Fruit fly (Drosophila melanogaster) whole organism, embryonic: Measurements from ENCODE around the gene enc.

Experiments used
- Aef1 ChIP-seq: fragments of 200-800 bp; sonication (Bioruptor generic); IDR thresholded peaks from 3 replicates; pipeline ENCODE4 v1.3.6; 2022; ENCODE audit warnings: missing biosample characterization, missing genetic modification characterization
- Awh ChIP-seq: fragments of 200-800 bp; sonication (Bioruptor generic); IDR thresholded peaks from 2 replicates; pipeline ENCODE4, ENCODE4 v1.3.6; 2022; ENCODE audit warnings: missing biosample characterization, missing genetic modification characterization
- Bdp1 ChIP-seq: fragments of 200-800 bp; sonication (Bioruptor generic); optimal IDR thresholded peaks from 3 replicates; lab custom pipeline; 2016; ENCODE audit warnings: missing biosample characterization, missing genetic modification characterization
- C15 ChIP-seq: fragments of 200-800 bp; sonication (Bioruptor generic); IDR thresholded peaks from 3 replicates; pipeline ENCODE4 v1.3.6; 2022; ENCODE audit warnings: missing biosample characterization, missing genetic modification characterization
- CG10366 ChIP-seq: fragments of 200-800 bp; sonication (Bioruptor generic); IDR thresholded peaks from 2 replicates; pipeline ENCODE4 v1.3.6; 2022; ENCODE audit warnings: missing biosample characterization, missing genetic modification characterization
- CG11560 ChIP-seq: fragments of 200-800 bp; sonication (Bioruptor generic); IDR thresholded peaks from 3 replicates; pipeline ENCODE4 v1.3.6; 2022; ENCODE audit warnings: missing biosample characterization, missing genetic modification characterization
- CG12299 ChIP-seq: fragments of 200-800 bp; sonication (Bioruptor generic); optimal IDR thresholded peaks from 2 replicates; lab custom pipeline; 2018; ENCODE audit warnings: missing biosample characterization, mild to moderate bottlenecking, missing genetic modification characterization
- CG1233 ChIP-seq: fragments of 200-800 bp; sonication (Bioruptor generic); optimal IDR thresholded peaks from 4 replicates; lab custom pipeline; 2018; ENCODE audit warnings: missing biosample characterization, mild to moderate bottlenecking, missing genetic modification characterization
- CG12391 ChIP-seq: fragments of 200-800 bp; sonication (Bioruptor generic); optimal IDR thresholded peaks from 3 replicates; lab custom pipeline; 2018; ENCODE audit warnings: missing biosample characterization, mild to moderate bottlenecking, missing genetic modification characterization, moderate library complexity
- CG12942 ChIP-seq: fragments of 200-800 bp; sonication (Bioruptor generic); optimal IDR thresholded peaks from 3 replicates; lab custom pipeline; 2016; ENCODE audit warnings: missing biosample characterization, missing genetic modification characterization
- CG13296 ChIP-seq: fragments of 200-800 bp; sonication (Bioruptor generic); optimal IDR thresholded peaks from 3 replicates; lab custom pipeline; 2018; ENCODE audit warnings: missing biosample characterization, mild to moderate bottlenecking, missing genetic modification characterization
- CG14667 ChIP-seq: fragments of 200-800 bp; sonication (Bioruptor generic); IDR thresholded peaks from 2 replicates; pipeline ENCODE4 v1.3.6; 2022; ENCODE audit warnings: missing biosample characterization, missing genetic modification characterization
- CG2129 ChIP-seq: fragments of 200-800 bp; sonication (Bioruptor generic); IDR thresholded peaks from 2 replicates; pipeline ENCODE4 v1.3.6; 2022; ENCODE audit warnings: missing biosample characterization, missing genetic modification characterization; ENCODE audit not compliant: partially characterized antibody
- CG3065 ChIP-seq: fragments of 200-800 bp; sonication (Bioruptor generic); optimal IDR thresholded peaks from 2 replicates; lab custom pipeline; 2016; ENCODE audit warnings: missing biosample characterization, missing genetic modification characterization
- CG4730 ChIP-seq: fragments of 200-800 bp; sonication (Bioruptor generic); IDR thresholded peaks from 2 replicates; pipeline ENCODE4 v1.3.6; 2022; ENCODE audit warnings: missing biosample characterization, missing genetic modification characterization
- CG4854 ChIP-seq: fragments of 200-800 bp; sonication (Bioruptor generic); optimal IDR thresholded peaks from 2 replicates; lab custom pipeline; 2016; ENCODE audit warnings: missing biosample characterization, missing genetic modification characterization, inconsistent platforms
- CG7271 ChIP-seq: fragments of 200-800 bp; sonication (Bioruptor generic); optimal IDR thresholded peaks from 2 replicates; lab custom pipeline; 2018; ENCODE audit warnings: missing biosample characterization, mild to moderate bottlenecking, missing genetic modification characterization, moderate library complexity
- CG8290 ChIP-seq, 3 experiments: fragments of 200-800 bp; sonication (Bioruptor generic); optimal IDR thresholded peaks; 2 replicates each; lab custom pipeline; 2016 to 2019; ENCODE audit warnings: missing biosample characterization in 3 of 3, missing genetic modification characterization in 3 of 3, mild to moderate bottlenecking in 2 of 3, moderate library complexity in 1 of 3
- CG8359 ChIP-seq: fragments of 200-800 bp; sonication (Bioruptor generic); optimal IDR thresholded peaks from 2 replicates; lab custom pipeline; 2017; ENCODE audit warnings: missing biosample characterization, mild to moderate bottlenecking, missing genetic modification characterization, borderline replicate concordance
- Eip74EF ChIP-seq, 2 experiments: fragments of 200-800 bp in 1 of 2; fragments of >200 bp in 1 of 2; sonication (Bioruptor generic) in 1 of 2; optimal IDR thresholded peaks; 2 replicates each; lab custom pipeline; 2017 to 2019; ENCODE audit warnings: missing biosample characterization in 2 of 2, missing genetic modification characterization in 2 of 2, mild to moderate bottlenecking in 1 of 2, moderate library complexity in 1 of 2
- Elba2 ChIP-seq: fragments of 200-800 bp; sonication (Bioruptor generic); optimal IDR thresholded peaks from 3 replicates; lab custom pipeline; 2016; ENCODE audit warnings: missing biosample characterization, missing genetic modification characterization
- Fer1 ChIP-seq: fragments of 200-800 bp; sonication (Bioruptor generic); optimal IDR thresholded peaks from 2 replicates; lab custom pipeline; 2017; ENCODE audit warnings: missing biosample characterization, mild to moderate bottlenecking, missing genetic modification characterization
- Fer3 ChIP-seq: fragments of 200-800 bp; sonication (Bioruptor generic); optimal IDR thresholded peaks from 2 replicates; lab custom pipeline; 2018; ENCODE audit warnings: missing biosample characterization, mild to moderate bottlenecking, missing genetic modification characterization, moderate library complexity
- HLH54F ChIP-seq: fragments of 200-800 bp; sonication (Bioruptor generic); optimal IDR thresholded peaks from 3 replicates; lab custom pipeline; 2016; ENCODE audit warnings: missing biosample characterization, missing genetic modification characterization
- HmgZ ChIP-seq: fragments of 200-800 bp; sonication (Bioruptor generic); optimal IDR thresholded peaks from 2 replicates; lab custom pipeline; 2018; ENCODE audit warnings: missing biosample characterization, mild to moderate bottlenecking, missing genetic modification characterization
- Hr3 ChIP-seq: fragments of 200-800 bp; sonication (Bioruptor generic); optimal IDR thresholded peaks from 3 replicates; lab custom pipeline; 2016; ENCODE audit warnings: missing biosample characterization, missing genetic modification characterization
- MBD-R2 ChIP-seq: fragments of 200-800 bp; sonication (Bioruptor generic); IDR thresholded peaks from 2 replicates; pipeline ENCODE4 v1.3.6; 2022; ENCODE audit warnings: missing biosample characterization, missing genetic modification characterization
- Mrtf ChIP-seq: fragments of 200-800 bp; sonication (Bioruptor generic); IDR thresholded peaks from 3 replicates; pipeline ENCODE4 v1.3.6; 2022; ENCODE audit warnings: missing biosample characterization, missing genetic modification characterization
- Neu2 ChIP-seq: fragments of 200-800 bp; sonication (Bioruptor generic); optimal IDR thresholded peaks from 3 replicates; lab custom pipeline; 2016; ENCODE audit warnings: missing biosample characterization, missing genetic modification characterization, borderline replicate concordance
- abd-A ChIP-seq: fragments of 200-800 bp; sonication (Bioruptor generic); optimal IDR thresholded peaks from 3 replicates; lab custom pipeline; 2019; ENCODE audit warnings: missing biosample characterization, mild to moderate bottlenecking, missing genetic modification characterization, moderate library complexity
- aop ChIP-seq: fragments of 200-800 bp; sonication (Bioruptor generic); IDR thresholded peaks from 2 replicates; pipeline ENCODE4 v1.3.6; 2022; ENCODE audit warnings: missing biosample characterization, missing genetic modification characterization
- cwo ChIP-seq: fragments of 200-800 bp; sonication (Bioruptor generic); optimal IDR thresholded peaks from 3 replicates; lab custom pipeline; 2017; ENCODE audit warnings: missing biosample characterization, missing genetic modification characterization, mild to moderate bottlenecking, moderate library complexity, missing genetic modification reagents
- dm ChIP-seq: fragments of 200-800 bp; sonication (Bioruptor generic); optimal IDR thresholded peaks from 3 replicates; lab custom pipeline; 2016; ENCODE audit warnings: missing biosample characterization, missing genetic modification characterization
- dysf ChIP-seq: fragments of 200-800 bp; sonication (Bioruptor generic); IDR thresholded peaks from 3 replicates; pipeline ENCODE4 v1.3.6; 2022; ENCODE audit warnings: missing biosample characterization, missing genetic modification characterization
- ems ChIP-seq: fragments of 200-800 bp; sonication (Bioruptor generic); optimal IDR thresholded peaks from 3 replicates; lab custom pipeline; 2016; ENCODE audit warnings: missing biosample characterization, missing genetic modification characterization
- ftz-f1 ChIP-seq: fragments of 200-800 bp; sonication (Bioruptor generic); optimal IDR thresholded peaks from 2 replicates; lab custom pipeline; 2016; ENCODE audit warnings: missing biosample characterization, missing genetic modification characterization
- fu2 ChIP-seq: fragments of 200-800 bp; sonication (Bioruptor generic); optimal IDR thresholded peaks from 2 replicates; lab custom pipeline; 2016; ENCODE audit warnings: missing biosample characterization, missing genetic modification characterization
- klu ChIP-seq: fragments of 200-800 bp; sonication (Bioruptor generic); IDR thresholded peaks from 2 replicates; pipeline ENCODE4 v1.3.6; 2022; ENCODE audit warnings: missing biosample characterization, missing genetic modification characterization
- luna ChIP-seq: fragments of 200-800 bp; sonication (Bioruptor generic); optimal IDR thresholded peaks from 2 replicates; lab custom pipeline; 2016; ENCODE audit warnings: missing biosample characterization, missing genetic modification characterization
- nau ChIP-seq: fragments of 200-800 bp; sonication (Bioruptor generic); optimal IDR thresholded peaks from 3 replicates; lab custom pipeline; 2017; ENCODE audit warnings: missing biosample characterization, mild to moderate bottlenecking, missing genetic modification characterization, missing genetic modification reagents
- oc ChIP-seq: fragments of 200-800 bp; sonication (Bioruptor generic); optimal IDR thresholded peaks from 2 replicates; lab custom pipeline; 2018; ENCODE audit warnings: missing biosample characterization, mild to moderate bottlenecking, missing genetic modification characterization, moderate library complexity
- peb ChIP-seq: fragments of 200-800 bp; sonication (Bioruptor generic); IDR thresholded peaks from 2 replicates; pipeline ENCODE4 v1.3.6; 2022; ENCODE audit warnings: missing biosample characterization, missing genetic modification characterization
- salm ChIP-seq: fragments of 200-800 bp; sonication (Bioruptor generic); optimal IDR thresholded peaks from 2 replicates; lab custom pipeline; 2018; ENCODE audit warnings: missing biosample characterization, mild to moderate bottlenecking, missing genetic modification characterization
- sc ChIP-seq, 3 experiments: fragments of >200 bp in 2 of 3; fragments of 200-800 bp in 1 of 3; sonication (Bioruptor generic) in 1 of 3; optimal IDR thresholded peaks; 2 replicates in 2 of 3; 3 replicates in 1 of 3; lab custom pipeline; 2017; ENCODE audit warnings: mild to moderate bottlenecking in 1 of 3, missing biosample characterization in 1 of 3, missing genetic modification characterization in 1 of 3, missing genetic modification reagents in 1 of 3
- sens-2 ChIP-seq: fragments of 200-800 bp; sonication (Bioruptor generic); IDR thresholded peaks from 2 replicates; pipeline ENCODE4 v1.3.6; 2022; ENCODE audit warnings: missing biosample characterization, missing genetic modification characterization
- sna ChIP-seq: fragments of 200-800 bp; sonication (Bioruptor generic); IDR thresholded peaks from 2 replicates; pipeline ENCODE4 v1.3.6; 2022; ENCODE audit warnings: missing biosample characterization, missing genetic modification characterization; ENCODE audit not compliant: partially characterized antibody
- trem ChIP-seq: fragments of 200-800 bp; optimal IDR thresholded peaks from 3 replicates; lab custom pipeline; 2019; ENCODE audit warnings: missing biosample characterization, mild to moderate bottlenecking, missing genetic modification characterization, moderate library complexity
- z ChIP-seq: fragments of 200-800 bp; sonication (Bioruptor generic); IDR thresholded peaks from 3 replicates; pipeline ENCODE4 v1.3.6; 2022; ENCODE audit warnings: missing biosample characterization, missing genetic modification characterization

The enc gene

DNA sequence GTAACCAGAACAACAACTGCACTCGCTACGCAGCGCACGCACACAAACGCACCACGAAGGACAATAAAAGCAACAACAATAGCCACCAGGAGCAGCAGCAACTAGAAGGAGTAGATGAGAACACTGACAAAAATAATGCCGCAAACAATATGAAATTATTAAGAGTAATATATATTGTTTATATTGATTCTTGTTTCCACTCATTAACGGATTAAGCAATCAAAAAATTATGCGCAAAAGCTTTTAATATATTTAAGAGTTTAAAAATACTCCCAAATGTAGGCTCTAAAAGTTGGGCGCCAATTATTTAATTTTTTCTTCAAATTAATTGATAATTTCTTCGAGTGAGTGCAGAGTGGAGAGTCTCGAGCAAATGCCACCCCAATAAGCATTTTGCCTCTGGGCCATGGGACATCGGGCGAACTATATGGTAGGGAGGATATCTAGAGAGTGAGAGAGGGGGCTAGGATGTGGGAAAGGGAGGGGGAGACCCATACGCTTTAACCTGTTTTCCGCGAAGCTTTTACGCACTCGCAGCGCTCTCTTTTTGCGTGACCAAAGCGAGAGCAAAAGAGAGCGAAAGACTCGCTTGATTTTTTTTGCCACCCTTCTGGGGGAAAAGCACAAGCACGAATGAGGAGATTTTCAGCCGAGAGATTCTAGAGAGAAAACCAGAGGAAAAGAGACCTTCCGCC lies 6.5 kb downstream of the enc start, which contains the start of gene Rdh (continued):
- TF ChIP-seq CG11560 (tag; lab: Robert Waterston, UW) (peak; percentile 57; the same call in 1 of the 3 replicates), Aef1 (GFP tag; lab: Robert Waterston, UW) (peak; percentile 62), Mrtf (GFP tag; lab: Robert Waterston, UW) (peak; percentile 52; the same call in 1 of the 3 replicates), sens-2 (GFP tag; lab: Robert Waterston, UW) (no peak), HLH54F (GFP tag; lab: Kevin White, UChicago) (peak; percentile 34), dysf (GFP tag; lab: Robert Waterston, UW) (peak; percentile 78), Neu2 (GFP tag; lab: Kevin White, UChicago) (no peak), luna (GFP tag; lab: Kevin White, UChicago) (no peak), Bdp1 (GFP tag; lab: Kevin White, UChicago) (no peak), CG13296 (GFP tag; lab: Kevin White, UChicago) (peak; percentile 81), Elba2 (GFP tag; lab: Kevin White, UChicago) (no peak), nau (GFP tag; lab: Kevin White, UChicago) (peak; percentile 65), Eip74EF (GFP tag; optimal IDR thresholded peaks at IDR 0.05; lab: Kevin White, UChicago) (peak in 1 of 2 experiments; percentile 70), dm (GFP tag; lab: Kevin White, UChicago) (no peak), cwo (GFP tag; lab: Kevin White, UChicago) (peak; percentile 82), CG4854 (GFP tag; lab: Kevin White, UChicago) (peak; percentile 21), sna (no peak), CG8290 (GFP tag; optimal IDR thresholded peaks at IDR 0.05; lab: Kevin White, UChicago) (no peak), CG8290 (tag; optimal IDR thresholded peaks at IDR 0.05; lab: Kevin White, UChicago) (no peak), oc (tag; lab: Kevin White, UChicago) (peak; percentile 56), CG8359 (peak; percentile 49), z (GFP tag; lab: Robert Waterston, UW) (no peak), CG10366 (GFP tag; lab: Robert Waterston, UW) (peak; percentile 39; the same call in 1 of the 2 replicates), C15 (GFP tag; lab: Robert Waterston, UW) (no peak), CG7271 (no peak), ems (no peak), CG12299 (tag; lab: Kevin White, UChicago) (peak; percentile 75), trem (tag; lab: Kevin White, UChicago) (peak; percentile 62), aop (GFP tag; lab: Robert Waterston, UW) (no peak), sc (optimal IDR thresholded peaks at IDR 0.05; lab: Kevin White, UChicago) (no peak), sc (GFP tag; optimal IDR thresholded peaks at IDR 0.05; lab: Kevin White, UChicago) (peak; percentile 55), Hr3 (GFP tag; lab: Kevin White, UChicago) (peak; percentile 73), peb (GFP tag; lab: Robert Waterston, UW) (no peak), salm (tag; lab: Kevin White, UChicago) (peak; percentile 64), abd-A (tag; lab: Kevin White, UChicago) (peak; percentile 82), Fer3 (tag; lab: Kevin White, UChicago) (peak; percentile 87), klu (peak; percentile 57), ftz-f1 (GFP tag; lab: Kevin White, UChicago) (no peak), CG12391 (tag; lab: Kevin White, UChicago) (peak; percentile 85), CG1233 (GFP tag; lab: Kevin White, UChicago) (peak; percentile 59), fu2 (GFP tag; lab: Kevin White, UChicago) (no peak), CG2129 (GFP tag; lab: Robert Waterston, UW) (no peak), Awh (GFP tag; lab: Robert Waterston, UW) (peak; percentile 55; the same call in 1 of the 2 replicates), CG12942 (GFP tag; lab: Kevin White, UChicago) (peak; percentile 41), HmgZ (tag; lab: Kevin White, UChicago) (peak; percentile 32), CG4730 (peak; percentile 50; the same call in 1 of the 2 replicates), CG14667 (GFP tag; lab: Robert Waterston, UW) (peak; percentile 45; the same call in 1 of the 2 replicates), CG3065 (peak; percentile 15), MBD-R2 (GFP tag; lab: Robert Waterston, UW) (peak; percentile 43; the same call in 1 of the 2 replicates), Fer1 (peak; percentile 94)
